Worm (Caenorhabditis elegans) whole organism, L3 larva: ENCODE measurements around the gene aat-3.

ENCODE experiments used
- R02D3.7 ChIP-seq: fragments of 150-350 bp; optimal IDR thresholded peaks from 2 replicates; lab custom pipeline; 2014; ENCODE audit warnings: missing biosample characterization, missing genetic modification characterization
- ama-1 ChIP-seq: fragments of 150-350 bp; optimal IDR thresholded peaks from 2 replicates; lab custom pipeline; 2018
- ceh-16 ChIP-seq: sonication (generic microtip); optimal IDR thresholded peaks from 2 replicates; lab custom pipeline; 2017; ENCODE audit warnings: missing biosample characterization, missing genetic modification characterization
- ceh-82 ChIP-seq: fragments of 150-350 bp; optimal IDR thresholded peaks from 2 replicates; lab custom pipeline; 2014; ENCODE audit warnings: missing biosample characterization, missing genetic modification characterization
- egl-27 ChIP-seq: sonication (generic microtip); optimal IDR thresholded peaks from 4 replicates; lab custom pipeline; 2017; ENCODE audit warnings: missing biosample characterization, missing genetic modification reagents, missing genetic modification characterization
- egl-5 ChIP-seq: fragments of 150-350 bp; optimal IDR thresholded peaks from 2 replicates; lab custom pipeline; 2017; ENCODE audit warnings: missing biosample characterization, missing genetic modification reagents, missing genetic modification characterization, inconsistent platforms
- elt-1 ChIP-seq: fragments of 150-350 bp; optimal IDR thresholded peaks from 2 replicates; lab custom pipeline; 2014; ENCODE audit warnings: missing biosample characterization, missing genetic modification characterization
- elt-2 ChIP-seq: sonication (generic microtip); optimal IDR thresholded peaks from 2 replicates; lab custom pipeline; 2016; ENCODE audit warnings: missing genetic modification reagents, mild to moderate bottlenecking, missing genetic modification characterization, missing compliant biosample characterization
- elt-3 ChIP-seq, 3 experiments: fragments of 150-350 bp in 1 of 3; sonication (generic microtip) in 2 of 3; optimal IDR thresholded peaks; 2 replicates in 2 of 3; 4 replicates in 1 of 3; lab custom pipeline; 2014 to 2017; ENCODE audit warnings: missing biosample characterization in 3 of 3, missing genetic modification characterization in 3 of 3
- eor-1 ChIP-seq, 2 experiments: fragments of 150-350 bp; optimal IDR thresholded peaks; 2 replicates each; lab custom pipeline; 2014 to 2018; ENCODE audit warnings: missing biosample characterization in 2 of 2, missing genetic modification characterization in 2 of 2
- fkh-10 ChIP-seq: sonication (generic microtip); optimal IDR thresholded peaks from 2 replicates; lab custom pipeline; 2017; ENCODE audit warnings: missing biosample characterization, missing genetic modification reagents, missing genetic modification characterization
- fkh-2 ChIP-seq: fragments of 150-350 bp; optimal IDR thresholded peaks from 2 replicates; lab custom pipeline; 2014; ENCODE audit warnings: missing biosample characterization, missing genetic modification reagents, missing genetic modification characterization
- fos-1 ChIP-seq: fragments of 150-350 bp; optimal IDR thresholded peaks from 2 replicates; lab custom pipeline; 2014; ENCODE audit warnings: missing biosample characterization, missing genetic modification characterization
- hmg-11 ChIP-seq: sonication (generic microtip); optimal IDR thresholded peaks from 2 replicates; lab custom pipeline; 2016; ENCODE audit warnings: missing genetic modification characterization, missing compliant biosample characterization
- jun-1 ChIP-seq: fragments of 150-350 bp; optimal IDR thresholded peaks from 2 replicates; lab custom pipeline; 2014; ENCODE audit warnings: missing biosample characterization, missing genetic modification reagents, missing genetic modification characterization
- lin-39 ChIP-seq: fragments of 150-350 bp; optimal IDR thresholded peaks from 2 replicates; lab custom pipeline; 2018; ENCODE audit warnings: missing biosample characterization, missing genetic modification reagents, missing genetic modification characterization
- lsy-12 ChIP-seq: sonication (generic microtip); optimal IDR thresholded peaks from 2 replicates; lab custom pipeline; 2016; ENCODE audit warnings: mild to moderate bottlenecking, missing genetic modification characterization, missing compliant biosample characterization
- mdl-1 ChIP-seq: fragments of 150-350 bp; optimal IDR thresholded peaks from 2 replicates; lab custom pipeline; 2014; ENCODE audit warnings: missing biosample characterization, missing genetic modification characterization
- mml-1 ChIP-seq: fragments of 150-350 bp; sonication (generic microtip); optimal IDR thresholded peaks from 3 replicates; lab custom pipeline; 2014; ENCODE audit warnings: missing biosample characterization, missing genetic modification characterization
- nfya-1 ChIP-seq: sonication (generic microtip); optimal IDR thresholded peaks from 2 replicates; lab custom pipeline; 2017; ENCODE audit warnings: missing genetic modification characterization, mild to moderate bottlenecking, missing compliant biosample characterization, antibody characterized with exemption, moderate library complexity; ENCODE audit not compliant: insufficient read depth
- nhr-12 ChIP-seq: fragments of 150-350 bp; optimal IDR thresholded peaks from 2 replicates; lab custom pipeline; 2014; ENCODE audit warnings: missing biosample characterization, missing genetic modification characterization
- nhr-237 ChIP-seq: fragments of 150-350 bp; optimal IDR thresholded peaks from 2 replicates; lab custom pipeline; 2014; ENCODE audit warnings: missing biosample characterization, missing genetic modification characterization
- nhr-25 ChIP-seq: sonication (generic microtip); optimal IDR thresholded peaks from 2 replicates; lab custom pipeline; 2017; ENCODE audit warnings: missing biosample characterization, missing genetic modification characterization
- nhr-43 ChIP-seq: sonication (generic microtip); optimal IDR thresholded peaks from 2 replicates; lab custom pipeline; 2016; ENCODE audit warnings: mild to moderate bottlenecking, missing genetic modification characterization, missing compliant biosample characterization; ENCODE audit not compliant: poor library complexity, severe bottlenecking
- nhr-67 ChIP-seq: fragments of 150-350 bp; optimal IDR thresholded peaks from 2 replicates; lab custom pipeline; 2014; ENCODE audit warnings: missing biosample characterization, missing genetic modification characterization
- nhr-77 ChIP-seq: fragments of 150-350 bp; optimal IDR thresholded peaks from 2 replicates; lab custom pipeline; 2014; ENCODE audit warnings: missing biosample characterization, missing genetic modification characterization
- pha-4 ChIP-seq: fragments of 150-350 bp; optimal IDR thresholded peaks from 2 replicates; lab custom pipeline; 2014; ENCODE audit warnings: missing biosample characterization, missing genetic modification reagents, missing genetic modification characterization
- pqm-1 ChIP-seq: fragments of 150-350 bp; optimal IDR thresholded peaks from 2 replicates; lab custom pipeline; 2017; ENCODE audit warnings: missing biosample characterization, missing genetic modification characterization, inconsistent platforms
- skn-1 ChIP-seq: fragments of 150-350 bp; optimal IDR thresholded peaks from 2 replicates; lab custom pipeline; 2014; ENCODE audit warnings: missing biosample characterization, missing genetic modification characterization
- unc-39 ChIP-seq: sonication (generic microtip); optimal IDR thresholded peaks from 4 replicates; lab custom pipeline; 2017; ENCODE audit warnings: missing biosample characterization, missing genetic modification characterization

aat-3 gene

ce11 chrX:2572646-2573149, 20.6 kb downstream of the aat-3 start, which contains the start of the genes ccd-5 and F52H2.1:
ccd-5 (minus strand) TSS chrX:2572653.
F52H2.1 (plus strand) TSS chrX:2573099.
- TF ChIP-seq mdl-1 (tag; lab: Kevin White, UChicago) (no peak), nfya-1 (tag; lab: Kevin White, UChicago) (peak; percentile 58), jun-1 (tag; lab: Kevin White, UChicago) (no peak), unc-39 (tag; lab: Kevin White, UChicago) (no peak), fkh-2 (tag; lab: Kevin White, UChicago) (no peak), hmg-11 (tag; lab: Kevin White, UChicago) (peak; percentile 66), lsy-12 (tag; lab: Kevin White, UChicago) (no peak), elt-3 (tag; optimal IDR thresholded peaks at IDR 0.05; lab: Kevin White, UChicago) (no peak), lin-39 (tag; lab: Kevin White, UChicago) (peak; percentile 60)
- TF ChIP-seq, all 47 proteins: peak for 3

- no peak for TF ChIP-seq R02D3.7 (tag; lab: Kevin White, UChicago)
- TF ChIP-seq mml-1 (tag; lab: Kevin White, UChicago): no peak
- TF ChIP-seq skn-1: no peak
- TF ChIP-seq egl-5 (tag; lab: Kevin White, UChicago): no peak
- no peak for TF ChIP-seq elt-3 (tag; optimal IDR thresholded peaks at IDR 0.05; lab: Kevin White, UChicago)
- no peak for TF ChIP-seq nhr-237
- no peak for TF ChIP-seq fkh-10
- no peak for TF ChIP-seq nhr-12 (tag; lab: Kevin White, UChicago)
- no peak for TF ChIP-seq lsy-12 (tag; lab: Kevin White, UChicago)
- no peak for TF ChIP-seq elt-2 (tag; lab: Kevin White, UChicago)
- no peak for TF ChIP-seq lin-39 (tag; lab: Kevin White, UChicago)
- TF ChIP-seq, all 47 proteins: peak for 0
These were observed 25.4 kb downstream of the aat-3 start, which contains the start of gene ttr-42 for ce11 chrX:2577442-2577841. ttr-42 (plus strand) TSS chrX:2577742.

- TF ChIP-seq pqm-1 (tag; lab: Kevin White, UChicago) (peak; percentile 72), jun-1 (tag; lab: Kevin White, UChicago) (peak; percentile 74), fos-1 (tag; lab: Kevin White, UChicago) (no peak), egl-27 (no peak), ceh-16 (no peak), nhr-43 (tag; lab: Kevin White, UChicago) (no peak), R02D3.7 (tag; lab: Kevin White, UChicago) (no peak), ceh-82 (tag; lab: Kevin White, UChicago) (no peak), elt-1 (tag; lab: Kevin White, UChicago) (no peak), elt-2 (tag; lab: Kevin White, UChicago) (peak; percentile 96), pha-4 (peak; percentile 58), lsy-12 (tag; lab: Kevin White, UChicago) (no peak)
These were observed 28.5 kb downstream of the aat-3 start, which contains the start of gene H01M10.1 for ce11 chrX:2580524-2580981. H01M10.1 (minus strand) TSS chrX:2580574.

- TF ChIP-seq nhr-77 (no peak), nhr-25 (peak; percentile 41), ceh-82 (tag; lab: Kevin White, UChicago) (no peak), hmg-11 (tag; lab: Kevin White, UChicago) (peak; percentile 35), ama-1 (lab: Kevin White, UChicago) (no peak), fkh-2 (tag; lab: Kevin White, UChicago) (no peak), eor-1 (tag; optimal IDR thresholded peaks at IDR 0.05; lab: Kevin White, UChicago) (no peak), lsy-12 (tag; lab: Kevin White, UChicago) (no peak), nhr-67 (tag; lab: Kevin White, UChicago) (no peak)
These were observed 29.9 kb downstream of the aat-3 start for ce11 chrX:2581828-2582589.

ce11 chrX:2583135-2583683, 31.1 kb downstream of the aat-3 start:
- TF ChIP-seq nhr-67 (tag; lab: Kevin White, UChicago): no peak
- TF ChIP-seq pha-4: peak; percentile 16
